Worm (Caenorhabditis elegans) whole organism, late embryonic: Measurements from ENCODE around the gene dpy-13.

Source experiments
- K02D7.2 ChIP-seq: sonication (generic microtip); optimal IDR thresholded peaks from 2 replicates; lab custom pipeline; 2017; ENCODE audit warnings: mild to moderate bottlenecking, missing genetic modification characterization, missing compliant biosample characterization
- T23F11.4 ChIP-seq: fragments of 200-800 bp; sonication (Bioruptor generic); optimal IDR thresholded peaks from 2 replicates; lab custom pipeline; 2018; ENCODE audit warnings: mild to moderate bottlenecking, missing genetic modification characterization, missing compliant biosample characterization
- ahr-1 ChIP-seq: sonication (generic microtip); optimal IDR thresholded peaks from 2 replicates; lab custom pipeline; 2016; ENCODE audit warnings: missing genetic modification characterization, missing compliant biosample characterization
- ceh-19 ChIP-seq: fragments of 200-800 bp; sonication (Bioruptor generic); optimal IDR thresholded peaks from 2 replicates; lab custom pipeline; 2018; ENCODE audit warnings: mild to moderate bottlenecking, missing genetic modification characterization, missing compliant biosample characterization
- ceh-30 ChIP-seq: fragments of 150-350 bp; optimal IDR thresholded peaks from 2 replicates; lab custom pipeline; 2014; ENCODE audit warnings: missing biosample characterization, missing genetic modification characterization
- ceh-31 ChIP-seq: sonication (generic microtip); optimal IDR thresholded peaks from 2 replicates; lab custom pipeline; 2016; ENCODE audit warnings: missing genetic modification characterization, missing compliant biosample characterization
- ceh-34 ChIP-seq: sonication (generic microtip); optimal IDR thresholded peaks from 2 replicates; lab custom pipeline; 2016; ENCODE audit warnings: mild to moderate bottlenecking, missing genetic modification characterization, missing compliant biosample characterization
- ceh-48 ChIP-seq: sonication (generic microtip); optimal IDR thresholded peaks from 2 replicates; lab custom pipeline; 2016; ENCODE audit warnings: missing genetic modification characterization, inconsistent platforms, missing compliant biosample characterization
- dmd-4 ChIP-seq: sonication (generic microtip); optimal IDR thresholded peaks from 2 replicates; lab custom pipeline; 2016; ENCODE audit warnings: borderline replicate concordance, missing genetic modification characterization, missing compliant biosample characterization
- dve-1 ChIP-seq: sonication (generic microtip); optimal IDR thresholded peaks from 2 replicates; lab custom pipeline; 2017; ENCODE audit warnings: antibody characterized with exemption, mild to moderate bottlenecking, missing genetic modification characterization, missing compliant biosample characterization
- ets-4 ChIP-seq: sonication (generic microtip); optimal IDR thresholded peaks from 2 replicates; lab custom pipeline; 2016; ENCODE audit warnings: missing genetic modification characterization, missing compliant biosample characterization
- eyg-1 ChIP-seq: sonication (generic microtip); optimal IDR thresholded peaks from 2 replicates; lab custom pipeline; 2016; ENCODE audit warnings: missing genotype, missing genetic modification characterization, missing compliant biosample characterization
- fkh-10 ChIP-seq: fragments of 150-350 bp; optimal IDR thresholded peaks from 2 replicates; lab custom pipeline; 2014; ENCODE audit warnings: missing biosample characterization, missing genetic modification reagents, missing genetic modification characterization
- gmeb-2 ChIP-seq: sonication (generic microtip); optimal IDR thresholded peaks from 2 replicates; lab custom pipeline; 2016; ENCODE audit warnings: missing genetic modification characterization, inconsistent platforms, missing compliant biosample characterization
- hlh-13 ChIP-seq: fragments of 200-800 bp; sonication (Bioruptor generic); optimal IDR thresholded peaks from 2 replicates; lab custom pipeline; 2018; ENCODE audit warnings: mild to moderate bottlenecking, missing genetic modification characterization, missing compliant biosample characterization
- hlh-30 ChIP-seq: sonication (generic microtip); optimal IDR thresholded peaks from 2 replicates; lab custom pipeline; 2017; ENCODE audit warnings: antibody characterized with exemption, missing genetic modification characterization, missing compliant biosample characterization; ENCODE audit not compliant: insufficient read depth
- lim-6 ChIP-seq: sonication (generic microtip); optimal IDR thresholded peaks from 2 replicates; lab custom pipeline; 2016; ENCODE audit warnings: missing genetic modification characterization, missing compliant biosample characterization
- mec-3 ChIP-seq: sonication (generic microtip); optimal IDR thresholded peaks from 2 replicates; lab custom pipeline; 2016; ENCODE audit warnings: borderline replicate concordance, missing genetic modification characterization, missing compliant biosample characterization
- nfya-1 ChIP-seq: sonication (generic microtip); optimal IDR thresholded peaks from 2 replicates; lab custom pipeline; 2017; ENCODE audit warnings: missing genetic modification characterization, mild to moderate bottlenecking, missing compliant biosample characterization, antibody characterized with exemption, moderate library complexity
- nhr-11 ChIP-seq: fragments of 150-350 bp; optimal IDR thresholded peaks from 2 replicates; lab custom pipeline; 2014; ENCODE audit warnings: missing biosample characterization, missing genetic modification characterization
- nhr-232 ChIP-seq: sonication (generic microtip); optimal IDR thresholded peaks from 2 replicates; lab custom pipeline; 2016; ENCODE audit warnings: missing genetic modification characterization, missing compliant biosample characterization
- npax-4 ChIP-seq: sonication (generic microtip); optimal IDR thresholded peaks from 2 replicates; lab custom pipeline; 2016; ENCODE audit warnings: missing genetic modification characterization, missing compliant biosample characterization
- odd-2 ChIP-seq: sonication (generic microtip); optimal IDR thresholded peaks from 2 replicates; lab custom pipeline; 2017; ENCODE audit warnings: antibody characterized with exemption, mild to moderate bottlenecking, missing genetic modification characterization, missing compliant biosample characterization
- pag-3 ChIP-seq: sonication (generic microtip); optimal IDR thresholded peaks from 2 replicates; lab custom pipeline; 2016; ENCODE audit warnings: missing compliant biosample characterization, missing genetic modification characterization, borderline replicate concordance
- pat-9 ChIP-seq: fragments of 200-800 bp; sonication (Bioruptor generic); optimal IDR thresholded peaks from 2 replicates; lab custom pipeline; 2018; ENCODE audit warnings: mild to moderate bottlenecking, missing genetic modification characterization, moderate library complexity, missing compliant biosample characterization
- pax-1 ChIP-seq: fragments of 150-350 bp; optimal IDR thresholded peaks from 2 replicates; lab custom pipeline; 2014; ENCODE audit warnings: missing biosample characterization, missing genetic modification characterization
- pha-4 ChIP-seq: fragments of 150-350 bp; optimal IDR thresholded peaks from 2 replicates; lab custom pipeline; 2018; ENCODE audit warnings: missing biosample characterization, missing genetic modification reagents, missing genetic modification characterization
- pqm-1 ChIP-seq: sonication (generic microtip); optimal IDR thresholded peaks from 2 replicates; lab custom pipeline; 2016; ENCODE audit warnings: missing genetic modification characterization, missing compliant biosample characterization
- sox-2 ChIP-seq: fragments of 200-800 bp; sonication (Bioruptor generic); IDR thresholded peaks from 2 replicates; pipeline ENCODE4 v1.3.6; 2022; ENCODE audit warnings: missing genetic modification reagents, missing genetic modification characterization, missing compliant biosample characterization
- unc-42 ChIP-seq: sonication (generic microtip); optimal IDR thresholded peaks from 2 replicates; lab custom pipeline; 2016; ENCODE audit warnings: missing genotype, missing genetic modification characterization, missing compliant biosample characterization
- unc-86 ChIP-seq: sonication (generic microtip); optimal IDR thresholded peaks from 2 replicates; lab custom pipeline; 2016; ENCODE audit warnings: missing genetic modification characterization, missing compliant biosample characterization
- ztf-16 ChIP-seq: sonication (generic microtip); optimal IDR thresholded peaks from 2 replicates; lab custom pipeline; 2017; ENCODE audit warnings: missing genetic modification characterization, missing compliant biosample characterization

The dpy-13 gene

ce11 chrIV:4265224-4265623 lies 29.8 kb downstream of the dpy-13 start, which contains the start of gene F36A4.5:
Gene F36A4.5 (plus strand): TSS chrIV:4265524.
- TF ChIP-seq ceh-34 (tag; lab: Kevin White, UChicago), result no peak
- no peak for TF ChIP-seq nhr-232 (tag; lab: Kevin White, UChicago)
- TF ChIP-seq pag-3 (tag; lab: Kevin White, UChicago), result no peak
- no peak for TF ChIP-seq ceh-30
- no peak for TF ChIP-seq unc-86 (tag; lab: Kevin White, UChicago)
- no peak for TF ChIP-seq hlh-30 (tag; lab: Kevin White, UChicago)
- TF ChIP-seq pqm-1 (tag; lab: Kevin White, UChicago), result no peak
- no peak for TF ChIP-seq gmeb-2 (tag; lab: Kevin White, UChicago)

ce11 chrIV:4265951-4266350 lies 30.5 kb downstream of the dpy-13 start:
- TF ChIP-seq pag-3 (tag; lab: Kevin White, UChicago), result no peak
- no peak for TF ChIP-seq fkh-10 (GFP tag; lab: Kevin White, UChicago)
- TF ChIP-seq ztf-16, result no peak
- TF ChIP-seq nfya-1 (tag; lab: Kevin White, UChicago), result no peak
- TF ChIP-seq unc-86 (tag; lab: Kevin White, UChicago), result no peak
- no peak for TF ChIP-seq ceh-30
- no peak for TF ChIP-seq nhr-232 (tag; lab: Kevin White, UChicago)

DNA sequence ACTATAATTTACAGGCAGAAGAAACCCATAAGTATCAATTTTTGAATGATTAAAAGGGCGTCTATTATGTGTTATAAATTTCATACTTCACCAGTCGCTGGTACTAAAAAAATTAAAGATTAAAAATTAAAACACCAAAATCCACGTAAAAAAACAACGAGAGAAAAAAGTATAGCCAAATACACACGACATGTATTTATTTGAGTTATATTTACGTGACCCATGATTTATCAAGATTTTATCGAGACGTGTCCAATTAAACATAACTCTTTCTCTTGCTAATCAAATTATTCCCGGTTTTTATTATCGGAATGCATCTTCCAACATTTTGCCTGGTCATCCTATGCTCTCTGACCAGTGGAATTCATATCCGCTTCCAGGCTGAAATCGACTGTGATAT lies 31.9 kb downstream of the dpy-13 start, which contains the start of gene F36A4.4:
F36A4.4 (plus strand) TSS at position 301 of the 400 bp plus-strand sequence.
- TF ChIP-seq sox-2 (GFP tag; lab: Robert Waterston, UW), result no peak
- TF ChIP-seq odd-2, result no peak
- TF ChIP-seq pat-9 (tag; lab: Kevin White, UChicago), result no peak
- TF ChIP-seq ztf-16, result no peak
- TF ChIP-seq mec-3, result no peak

DNA sequence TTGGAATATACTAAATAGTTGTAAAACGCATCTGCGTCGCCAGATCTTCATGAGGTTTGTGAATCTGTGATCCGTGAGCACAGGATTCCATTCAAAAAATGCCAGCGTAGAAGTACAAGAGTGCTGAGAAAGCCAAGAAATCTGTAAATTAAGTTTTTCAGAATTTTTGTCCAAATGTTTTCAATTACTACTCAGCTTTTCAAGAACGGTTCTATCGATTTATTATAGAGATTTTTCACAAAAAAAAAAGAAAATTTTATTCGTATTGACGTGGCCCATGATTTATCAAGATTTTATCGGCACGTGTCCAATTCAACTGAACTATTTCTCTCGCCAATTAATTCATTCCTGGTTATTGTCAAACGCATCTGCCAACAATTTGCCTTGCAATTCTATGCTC lies 33.9 kb downstream of the dpy-13 start, which contains the start of gene F36A4.3:
F36A4.3 (plus strand) TSS at position 301 of the 400 bp plus-strand sequence.
- no peak for TF ChIP-seq unc-42 (tag; lab: Kevin White, UChicago)
- no peak for TF ChIP-seq ets-4 (tag; lab: Kevin White, UChicago)
- TF ChIP-seq dve-1, result no peak
- no peak for TF ChIP-seq gmeb-2 (tag; lab: Kevin White, UChicago)
- TF ChIP-seq ahr-1 (tag; lab: Kevin White, UChicago), result no peak
- TF ChIP-seq ceh-31 (tag; lab: Kevin White, UChicago), result no peak
- TF ChIP-seq, all 69 proteins: peak for 0

DNA sequence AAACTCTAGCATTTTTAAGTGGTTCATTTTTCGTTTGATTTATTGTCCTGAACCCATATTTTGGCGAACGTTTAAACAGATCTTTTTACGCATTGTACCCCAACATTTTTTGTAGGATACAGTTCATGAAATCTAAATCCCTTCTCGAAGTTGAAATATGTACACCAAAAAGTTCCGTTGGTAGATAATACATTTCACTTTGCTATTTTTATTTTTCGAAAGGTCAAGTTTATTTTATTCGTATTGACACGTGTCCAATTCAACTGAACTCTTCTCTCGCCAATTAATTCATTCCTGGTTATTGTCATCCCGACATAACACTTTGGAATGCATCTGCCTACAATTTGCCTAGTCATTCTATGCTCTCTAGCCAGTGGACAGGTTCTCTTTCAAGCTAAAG lies 35.5 kb downstream of the dpy-13 start, which contains the start of gene F36A4.2:
F36A4.2 (plus strand) TSS at position 301 of the 400 bp plus-strand sequence.
- TF ChIP-seq npax-4 (tag; lab: Kevin White, UChicago) (no peak), nfya-1 (tag; lab: Kevin White, UChicago) (no peak), lim-6 (tag; lab: Kevin White, UChicago) (no peak), pha-4 (tag; lab: Kevin White, UChicago) (no peak), T23F11.4 (GFP tag; lab: Kevin White, UChicago) (no peak), pat-9 (tag; lab: Kevin White, UChicago) (no peak), eyg-1 (tag; lab: Kevin White, UChicago) (no peak)

- TF ChIP-seq K02D7.2 (tag; lab: Kevin White, UChicago) (no peak), unc-42 (tag; lab: Kevin White, UChicago) (no peak), ahr-1 (tag; lab: Kevin White, UChicago) (no peak)
Measured at ce11 chrIV:4272167-4272566, 36.8 kb downstream of the dpy-13 start, which contains the start of gene F36A4.1. Gene F36A4.1 (plus strand): TSS chrIV:4272467.

DNA sequence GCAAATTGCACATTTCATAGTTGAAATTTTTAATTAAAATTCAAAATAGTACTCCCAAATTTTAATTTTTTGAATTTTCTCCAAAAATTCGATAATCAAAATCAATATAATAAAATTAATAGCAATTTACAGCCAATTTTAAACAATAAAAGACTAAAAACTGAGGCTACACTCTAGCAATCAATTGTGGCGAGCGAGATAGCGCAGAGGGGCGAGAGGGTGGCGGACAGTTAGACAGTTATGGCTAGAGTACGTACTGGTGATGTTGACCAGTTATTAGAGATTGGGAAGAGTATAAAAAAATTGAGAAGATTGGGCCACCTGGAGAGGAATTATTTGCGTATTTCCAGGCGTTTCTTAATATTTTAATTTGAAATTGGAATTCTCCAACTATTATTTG lies 42.3 kb downstream of the dpy-13 start, which contains the start of gene nhr-78:
nhr-78 (minus strand) TSS at position 182 of the 400 bp plus-strand sequence.
- no peak for TF ChIP-seq hlh-13
- no peak for TF ChIP-seq ceh-30
- no peak for TF ChIP-seq eyg-1 (tag; lab: Kevin White, UChicago)
- TF ChIP-seq nhr-11 (tag; lab: Kevin White, UChicago), result no peak
- no peak for TF ChIP-seq dmd-4 (tag; lab: Kevin White, UChicago)
- no peak for TF ChIP-seq pax-1 (tag; lab: Kevin White, UChicago)
- TF ChIP-seq gmeb-2 (tag; lab: Kevin White, UChicago), result no peak
- no peak for TF ChIP-seq ceh-48 (tag; lab: Kevin White, UChicago)
- no peak for TF ChIP-seq ceh-19 (GFP tag; lab: Kevin White, UChicago)
